Worm (Caenorhabditis elegans) whole organism, mixed stage, embryonic: ENCODE results near the gene lgc-43.

Experiments
- M03D4.4 ChIP-seq: sonication (generic microtip); optimal IDR thresholded peaks from 2 replicates; lab custom pipeline; 2017; ENCODE audit warnings: mild to moderate bottlenecking, missing genetic modification characterization, missing compliant biosample characterization
- bed-3 ChIP-seq: fragments of 200-800 bp; sonication (Bioruptor generic); optimal IDR thresholded peaks from 3 replicates; lab custom pipeline; 2018; ENCODE audit warnings: mild to moderate bottlenecking, missing genetic modification characterization, moderate library complexity, missing compliant biosample characterization
- blmp-1 ChIP-seq: fragments of 150-350 bp; optimal IDR thresholded peaks from 2 replicates; lab custom pipeline; 2014; ENCODE audit warnings: missing biosample characterization, missing genetic modification characterization
- ceh-39 ChIP-seq: fragments of 150-350 bp; optimal IDR thresholded peaks from 2 replicates; lab custom pipeline; 2014; ENCODE audit warnings: missing biosample characterization, missing genetic modification characterization
- ceh-43 ChIP-seq: fragments of 200-800 bp; sonication (Bioruptor generic); optimal IDR thresholded peaks from 2 replicates; lab custom pipeline; 2018; ENCODE audit warnings: mild to moderate bottlenecking, missing genetic modification characterization, moderate library complexity, missing compliant biosample characterization
- ceh-83 ChIP-seq: fragments of 200-800 bp; sonication (Bioruptor generic); optimal IDR thresholded peaks from 2 replicates; lab custom pipeline; 2018; ENCODE audit warnings: mild to moderate bottlenecking, missing genetic modification characterization, missing compliant biosample characterization
- ces-1 ChIP-seq: fragments of 150-350 bp; optimal IDR thresholded peaks from 2 replicates; lab custom pipeline; 2014; ENCODE audit warnings: missing biosample characterization, missing genetic modification reagents, missing genetic modification characterization
- cnd-1 ChIP-seq: fragments of 200-800 bp; sonication (Bioruptor generic); optimal IDR thresholded peaks from 2 replicates; lab custom pipeline; 2018; ENCODE audit warnings: mild to moderate bottlenecking, missing genetic modification characterization, missing compliant biosample characterization
- drap-1 ChIP-seq: fragments of 200-800 bp; sonication (Bioruptor generic); optimal IDR thresholded peaks from 3 replicates; lab custom pipeline; 2018; ENCODE audit warnings: mild to moderate bottlenecking, missing genetic modification characterization, missing compliant biosample characterization
- elt-1 ChIP-seq: sonication (generic microtip); optimal IDR thresholded peaks from 2 replicates; lab custom pipeline; 2017; ENCODE audit warnings: missing genetic modification characterization, mild to moderate bottlenecking, missing compliant biosample characterization, antibody characterized with exemption, moderate library complexity, borderline replicate concordance; ENCODE audit not compliant: insufficient read depth
- elt-3 ChIP-seq: fragments of 150-350 bp; optimal IDR thresholded peaks from 2 replicates; lab custom pipeline; 2014; ENCODE audit warnings: missing biosample characterization, missing genetic modification characterization
- flh-1 ChIP-seq: fragments of 200-800 bp; sonication (Bioruptor generic); optimal IDR thresholded peaks from 2 replicates; lab custom pipeline; 2018; ENCODE audit warnings: mild to moderate bottlenecking, missing genetic modification characterization, moderate library complexity, missing compliant biosample characterization
- ham-2 ChIP-seq: fragments of 200-800 bp; sonication (Bioruptor generic); optimal IDR thresholded peaks from 2 replicates; lab custom pipeline; 2018; ENCODE audit warnings: mild to moderate bottlenecking, missing genetic modification characterization, missing compliant biosample characterization
- hlh-1 ChIP-seq: fragments of 150-350 bp; optimal IDR thresholded peaks from 2 replicates; lab custom pipeline; 2014; ENCODE audit warnings: missing biosample characterization, missing genetic modification reagents, missing genetic modification characterization
- lin-13 ChIP-seq: fragments of 150-350 bp; optimal IDR thresholded peaks from 2 replicates; lab custom pipeline; 2014; ENCODE audit warnings: missing biosample characterization, missing genetic modification characterization
- lin-32 ChIP-seq: fragments of 200-800 bp; sonication (Bioruptor generic); optimal IDR thresholded peaks from 2 replicates; lab custom pipeline; 2018; ENCODE audit warnings: mild to moderate bottlenecking, missing genetic modification characterization, missing compliant biosample characterization
- mab-5 ChIP-seq: fragments of 150-350 bp; optimal IDR thresholded peaks from 2 replicates; lab custom pipeline; 2014; ENCODE audit warnings: missing biosample characterization, missing genetic modification characterization
- mls-2 ChIP-seq: sonication (generic microtip); optimal IDR thresholded peaks from 2 replicates; lab custom pipeline; 2016; ENCODE audit warnings: mild to moderate bottlenecking, missing genetic modification characterization, moderate library complexity, missing compliant biosample characterization
- nhr-12 ChIP-seq: fragments of 150-350 bp; optimal IDR thresholded peaks from 2 replicates; lab custom pipeline; 2014; ENCODE audit warnings: missing biosample characterization, missing genetic modification characterization
- nhr-237 ChIP-seq: fragments of 150-350 bp; optimal IDR thresholded peaks from 2 replicates; lab custom pipeline; 2014; ENCODE audit warnings: missing biosample characterization, missing genetic modification characterization
- nhr-28 ChIP-seq: fragments of 150-350 bp; optimal IDR thresholded peaks from 2 replicates; lab custom pipeline; 2014; ENCODE audit warnings: missing biosample characterization, missing genetic modification characterization
- nhr-76 ChIP-seq: sonication (generic microtip); optimal IDR thresholded peaks from 2 replicates; lab custom pipeline; 2017; ENCODE audit warnings: missing biosample characterization, missing genetic modification characterization
- pha-4 ChIP-seq: fragments of 150-350 bp; optimal IDR thresholded peaks from 2 replicates; lab custom pipeline; 2018; ENCODE audit warnings: missing biosample characterization, missing genetic modification reagents, missing genetic modification characterization
- sem-2 ChIP-seq: fragments of 200-800 bp; sonication (Bioruptor generic); optimal IDR thresholded peaks from 2 replicates; lab custom pipeline; 2018; ENCODE audit warnings: mild to moderate bottlenecking, missing genetic modification characterization, missing compliant biosample characterization
- snpc-4 ChIP-seq: fragments of 150-350 bp; optimal IDR thresholded peaks from 2 replicates; lab custom pipeline; 2014; ENCODE audit warnings: missing biosample characterization, missing genetic modification characterization
- sptf-1 ChIP-seq: sonication (generic microtip); optimal IDR thresholded peaks from 2 replicates; lab custom pipeline; 2017; ENCODE audit warnings: mild to moderate bottlenecking, missing genetic modification characterization, moderate library complexity, missing compliant biosample characterization
- tbx-8 ChIP-seq: fragments of 200-800 bp; sonication (Bioruptor generic); optimal IDR thresholded peaks from 2 replicates; lab custom pipeline; 2018; ENCODE audit warnings: mild to moderate bottlenecking, missing genetic modification characterization, moderate library complexity, missing compliant biosample characterization
- unc-120 ChIP-seq: sonication (generic microtip); optimal IDR thresholded peaks from 2 replicates; lab custom pipeline; 2017; ENCODE audit warnings: missing genetic modification characterization, missing compliant biosample characterization; ENCODE audit not compliant: poor library complexity, severe bottlenecking
- unc-39 ChIP-seq: fragments of 150-350 bp; optimal IDR thresholded peaks from 2 replicates; lab custom pipeline; 2014; ENCODE audit warnings: missing biosample characterization, missing genetic modification characterization
- unc-62 ChIP-seq: fragments of 150-350 bp; optimal IDR thresholded peaks from 2 replicates; lab custom pipeline; 2014; ENCODE audit warnings: missing biosample characterization, missing genetic modification reagents, missing genetic modification characterization
- zip-8 ChIP-seq: fragments of 150-350 bp; optimal IDR thresholded peaks from 2 replicates; lab custom pipeline; 2014; ENCODE audit warnings: missing biosample characterization, missing genetic modification characterization
- ztf-11 ChIP-seq: fragments of 150-350 bp; optimal IDR thresholded peaks from 2 replicates; lab custom pipeline; 2014; ENCODE audit warnings: missing biosample characterization, missing genetic modification characterization

lgc-43 gene

ce11 chrIV:10584237-10584636, 5.8 kb downstream of the lgc-43 start, which contains the start of gene oac-8:
Gene oac-8 (plus strand): TSS chrIV:10584537.
- no peak for TF ChIP-seq ceh-43 (GFP tag; lab: Kevin White, UChicago)
- TF ChIP-seq unc-62 (GFP tag; lab: Kevin White, UChicago): no peak
- no peak for TF ChIP-seq elt-3
- no peak for TF ChIP-seq bed-3 (GFP tag; lab: Kevin White, UChicago)
- no peak for TF ChIP-seq lin-13 (tag; lab: Kevin White, UChicago)
- TF ChIP-seq snpc-4: no peak
- TF ChIP-seq flh-1 (GFP tag; lab: Kevin White, UChicago): no peak
- TF ChIP-seq sem-2 (GFP tag; lab: Kevin White, UChicago): no peak
- no peak for TF ChIP-seq ztf-11
- TF ChIP-seq nhr-237 (tag; lab: Kevin White, UChicago): no peak
- no peak for TF ChIP-seq mls-2
- no peak for TF ChIP-seq hlh-1
- TF ChIP-seq ham-2: no peak

DNA sequence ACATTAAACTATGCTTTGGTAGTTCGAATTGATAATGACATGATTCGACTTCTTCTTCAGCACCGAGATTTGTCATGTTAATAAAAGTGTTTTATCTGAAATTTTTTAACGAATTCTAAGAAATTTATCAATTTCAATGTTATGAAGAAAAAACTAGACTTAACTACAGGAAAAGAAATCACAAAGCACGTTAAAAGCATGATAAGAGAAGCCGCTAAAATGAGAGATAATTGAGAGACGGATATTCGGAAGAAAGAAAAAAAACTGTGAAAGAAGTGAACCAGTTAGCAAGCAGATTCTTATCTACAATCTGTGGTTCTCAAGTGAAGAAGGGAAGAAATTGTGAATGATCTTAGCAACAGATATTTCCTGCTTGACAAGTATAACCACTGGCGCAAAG, 10.6 kb downstream of the lgc-43 start, which contains the start of gene C43F9.4:
Gene C43F9.4 (minus strand): TSS at position 101 of the 400 bp plus-strand sequence.
- TF ChIP-seq elt-1: no peak
- TF ChIP-seq unc-120 (tag; lab: Kevin White, UChicago): no peak
- TF ChIP-seq blmp-1 (tag; lab: Kevin White, UChicago): no peak
- no peak for TF ChIP-seq unc-62 (GFP tag; lab: Kevin White, UChicago)
- no peak for TF ChIP-seq sem-2 (GFP tag; lab: Kevin White, UChicago)
- no peak for TF ChIP-seq hlh-1
- no peak for TF ChIP-seq sptf-1 (tag; lab: Kevin White, UChicago)

- TF ChIP-seq ham-2 (no peak), ceh-39 (no peak), ceh-83 (no peak), nhr-237 (tag; lab: Kevin White, UChicago) (no peak), lin-32 (GFP tag; lab: Kevin White, UChicago) (no peak), ces-1 (no peak), lin-13 (tag; lab: Kevin White, UChicago) (no peak), ztf-11 (no peak)
- TF ChIP-seq, all 35 proteins: peak for 0
Observed at ce11 chrIV:10590649-10591048, 12.2 kb downstream of the lgc-43 start, which contains the start of the genes C43F9.5 and nkb-2. Gene C43F9.5 (minus strand): TSS chrIV:10590749. Gene nkb-2 (plus strand): TSS chrIV:10590925.

DNA sequence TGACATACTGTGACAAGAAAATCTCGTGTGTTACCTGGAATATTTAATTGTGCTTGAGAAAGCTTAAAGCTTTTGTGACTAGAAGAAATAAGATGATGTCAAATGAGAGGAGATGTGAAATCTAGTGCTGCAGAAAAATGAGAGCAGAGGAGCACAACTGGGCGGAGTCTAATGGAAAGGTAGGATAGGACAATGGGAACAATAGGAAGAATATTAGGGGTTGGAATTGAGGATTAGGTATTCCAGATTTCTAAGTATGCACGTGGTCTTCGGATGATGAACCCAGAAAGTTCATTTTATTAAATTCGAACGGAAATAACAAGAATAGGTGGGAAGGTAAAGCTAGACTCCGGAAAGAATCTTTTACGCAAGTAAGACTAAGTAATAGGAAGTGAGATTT, 15.1 kb downstream of the lgc-43 start, which contains the start of gene C43F9.7:
Gene C43F9.7 (minus strand): TSS at position 101 of the 400 bp plus-strand sequence.
- TF ChIP-seq drap-1 (GFP tag; lab: Kevin White, UChicago) (no peak), unc-120 (tag; lab: Kevin White, UChicago) (no peak), sem-2 (GFP tag; lab: Kevin White, UChicago) (no peak), ceh-83 (no peak), blmp-1 (tag; lab: Kevin White, UChicago) (no peak), mls-2 (no peak), nhr-76 (tag; lab: Kevin White, UChicago) (no peak), pha-4 (tag; lab: Kevin White, UChicago) (no peak), flh-1 (GFP tag; lab: Kevin White, UChicago) (no peak), tbx-8 (GFP tag; lab: Kevin White, UChicago) (no peak), cnd-1 (no peak), sptf-1 (tag; lab: Kevin White, UChicago) (no peak), M03D4.4 (tag; lab: Kevin White, UChicago) (no peak), unc-39 (no peak), snpc-4 (no peak), zip-8 (tag; lab: Kevin White, UChicago) (no peak), mab-5 (no peak), elt-1 (no peak)

ce11 chrIV:10596505-10596904, 18.0 kb downstream of the lgc-43 start, which contains the start of gene C43F9.11:
Gene C43F9.11 (plus strand): TSS chrIV:10596805.
- TF ChIP-seq unc-120 (tag; lab: Kevin White, UChicago) (no peak), pha-4 (tag; lab: Kevin White, UChicago) (no peak), tbx-8 (GFP tag; lab: Kevin White, UChicago) (no peak), nhr-28 (tag; lab: Kevin White, UChicago) (no peak), ceh-43 (GFP tag; lab: Kevin White, UChicago) (no peak), mab-5 (no peak), lin-32 (GFP tag; lab: Kevin White, UChicago) (no peak), nhr-12 (tag; lab: Kevin White, UChicago) (no peak), ham-2 (no peak), blmp-1 (tag; lab: Kevin White, UChicago) (no peak), ces-1 (no peak), cnd-1 (no peak)
